Fruit fly (Drosophila melanogaster) whole organism, adult: ENCODE results near the gene CG13894.
A peak's percentile ranks its signal among the peaks of the same experiment; 100 is the strongest.

Source experiments
- CG11617 ChIP-seq: fragments of 200-800 bp; sonication (Bioruptor generic); optimal IDR thresholded peaks from 2 replicates; lab custom pipeline; 2017; ENCODE audit warnings: mild to moderate bottlenecking, missing biosample characterization, missing genetic modification reagents, missing genetic modification characterization
- CG12768 ChIP-seq: fragments of 200-800 bp; sonication (Bioruptor generic); optimal IDR thresholded peaks from 2 replicates; lab custom pipeline; 2017; ENCODE audit warnings: missing biosample characterization, missing genetic modification characterization, mild to moderate bottlenecking, moderate library complexity, missing genetic modification reagents
- CG14711 ChIP-seq: fragments of 200-800 bp; sonication (Bioruptor generic); optimal IDR thresholded peaks from 2 replicates; lab custom pipeline; 2018; ENCODE audit warnings: missing biosample characterization, mild to moderate bottlenecking, missing genetic modification characterization, moderate library complexity
- CG1620 ChIP-seq: fragments of 200-800 bp; sonication (Bioruptor generic); optimal IDR thresholded peaks from 2 replicates; lab custom pipeline; 2016; ENCODE audit warnings: missing biosample characterization, missing genetic modification characterization
- CG33017 ChIP-seq: fragments of 200-800 bp; sonication (Bioruptor generic); optimal IDR thresholded peaks from 2 replicates; lab custom pipeline; 2018; ENCODE audit warnings: missing biosample characterization, mild to moderate bottlenecking, missing genetic modification characterization, moderate library complexity
- CG5204 ChIP-seq: fragments of 200-800 bp; sonication (Bioruptor generic); optimal IDR thresholded peaks from 2 replicates; lab custom pipeline; 2016; ENCODE audit warnings: missing biosample characterization, missing genetic modification characterization
- CG7045 ChIP-seq: fragments of 200-800 bp; sonication (Bioruptor generic); optimal IDR thresholded peaks from 2 replicates; lab custom pipeline; 2017; ENCODE audit warnings: missing biosample characterization, mild to moderate bottlenecking, missing genetic modification characterization
- CG7101 ChIP-seq: fragments of 200-800 bp; sonication (Bioruptor generic); optimal IDR thresholded peaks from 2 replicates; lab custom pipeline; 2018; ENCODE audit warnings: missing biosample characterization, mild to moderate bottlenecking, missing genetic modification characterization, moderate library complexity
- Clk ChIP-seq: fragments of 200-800 bp; sonication (Bioruptor generic); optimal IDR thresholded peaks from 2 replicates; lab custom pipeline; 2017; ENCODE audit warnings: missing biosample characterization, missing genetic modification characterization
- Crg-1 ChIP-seq: fragments of 200-800 bp; sonication (Bioruptor generic); optimal IDR thresholded peaks from 2 replicates; lab custom pipeline; 2016; ENCODE audit warnings: missing biosample characterization, missing genetic modification characterization
- Hr96 ChIP-seq: fragments of 200-800 bp; sonication (Bioruptor generic); optimal IDR thresholded peaks from 2 replicates; lab custom pipeline; 2016; ENCODE audit warnings: missing biosample characterization, missing genetic modification characterization
- Mnt ChIP-seq: fragments of 200-800 bp; sonication (Bioruptor generic); optimal IDR thresholded peaks from 2 replicates; lab custom pipeline; 2016; ENCODE audit warnings: missing biosample characterization, mild to moderate bottlenecking, missing genetic modification characterization
- bab1 ChIP-seq: fragments of 200-800 bp; sonication (Bioruptor generic); optimal IDR thresholded peaks from 3 replicates; lab custom pipeline; 2019; ENCODE audit warnings: missing biosample characterization, mild to moderate bottlenecking, missing genetic modification characterization, moderate library complexity
- cic ChIP-seq: fragments of 200-800 bp; sonication (Bioruptor generic); optimal IDR thresholded peaks from 2 replicates; lab custom pipeline; 2017; ENCODE audit warnings: missing biosample characterization, mild to moderate bottlenecking, missing genetic modification characterization, moderate library complexity
- cnc ChIP-seq, 2 experiments: fragments of >200 bp; optimal IDR thresholded peaks; 2 replicates each; lab custom pipeline; 2017
- kay ChIP-seq: fragments of 200-800 bp; sonication (Bioruptor generic); peaks from one replicate; lab custom pipeline; 2016; ENCODE audit warnings: missing biosample characterization, missing genetic modification characterization, borderline replicate concordance
- ovo ChIP-seq: fragments of 200-800 bp; sonication (Bioruptor generic); optimal IDR thresholded peaks from 2 replicates; lab custom pipeline; 2016; ENCODE audit warnings: missing biosample characterization, missing genetic modification characterization
- pad ChIP-seq: fragments of 200-800 bp; sonication (Bioruptor generic); optimal IDR thresholded peaks from 3 replicates; lab custom pipeline; 2017; ENCODE audit warnings: missing biosample characterization, missing genetic modification characterization, mild to moderate bottlenecking, moderate library complexity, missing genetic modification reagents
- tj ChIP-seq: fragments of 200-800 bp; sonication (Bioruptor generic); optimal IDR thresholded peaks from 3 replicates; lab custom pipeline; 2017; ENCODE audit warnings: missing biosample characterization, mild to moderate bottlenecking, missing genetic modification characterization, moderate library complexity
- toe ChIP-seq: fragments of 200-800 bp; sonication (Bioruptor generic); optimal IDR thresholded peaks from 2 replicates; lab custom pipeline; 2016; ENCODE audit warnings: missing biosample characterization, missing genetic modification characterization

The CG13894 gene

DNA sequence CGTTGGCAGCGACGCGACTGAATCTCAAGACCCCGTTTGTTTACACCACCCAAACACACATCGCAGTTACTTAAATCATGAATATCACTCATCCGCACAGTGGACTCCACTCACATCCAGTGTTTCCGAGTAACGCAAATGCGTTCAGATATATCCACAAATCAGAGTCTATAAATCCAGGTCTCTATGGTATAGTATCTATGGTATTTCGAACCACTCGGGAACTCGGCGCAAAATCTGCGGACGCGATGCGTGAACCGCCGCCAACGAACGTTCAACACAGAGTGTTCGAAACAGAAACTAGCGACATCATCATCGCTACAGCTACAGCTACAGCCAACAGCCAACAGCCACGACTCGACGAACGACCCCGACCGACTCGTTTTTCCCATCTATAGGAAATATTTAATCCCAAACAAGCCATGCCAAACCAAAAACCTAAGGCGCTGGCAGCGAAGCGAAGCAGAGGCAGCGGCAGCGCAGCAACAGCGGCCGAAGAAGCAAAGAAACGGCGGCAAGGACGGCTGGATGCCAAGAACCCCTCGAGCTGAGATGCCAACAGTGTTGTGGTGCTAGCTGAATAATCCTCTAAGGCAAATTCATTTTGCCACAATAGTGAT lies at the start of gene CG13894:
Gene CG13894, minus strand, starts transcription at position 397 of the 620 bp plus-strand sequence.
- TF ChIP-seq CG5204 (GFP tag; lab: Kevin White, UChicago) (no peak), kay (GFP tag; lab: Kevin White, UChicago) (peak; percentile 39)

DNA sequence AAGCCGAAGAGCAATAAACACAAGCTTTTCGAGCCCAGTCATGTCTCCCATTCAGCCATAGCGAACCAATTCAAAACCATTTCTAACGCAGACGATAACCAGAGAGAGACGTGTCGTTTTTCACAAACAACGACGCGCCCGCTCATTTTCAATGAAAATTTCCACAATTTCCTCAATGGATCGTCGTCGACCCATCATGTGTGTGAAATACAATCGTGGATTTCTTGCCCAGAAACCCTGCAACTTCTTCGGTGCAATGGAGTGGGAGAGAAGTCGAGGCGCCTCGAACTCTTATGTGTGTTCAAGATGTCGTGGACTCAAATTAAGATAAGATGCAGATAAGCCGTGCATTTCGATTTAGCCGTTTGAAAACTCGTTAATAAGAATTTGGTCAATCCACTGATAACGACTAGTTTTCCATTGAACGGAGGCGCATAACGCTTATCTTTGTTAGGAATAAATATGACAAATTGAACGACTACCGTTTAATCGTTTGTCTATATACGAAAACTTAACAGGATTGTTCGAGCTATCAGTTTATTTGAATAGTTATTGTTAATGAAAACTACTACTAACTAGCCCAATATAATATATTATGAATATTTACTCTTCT lies 48.9 kb upstream of the CG13894 start:
- TF ChIP-seq cic (GFP tag; lab: Kevin White, UChicago) (no peak), CG7101 (no peak), toe (GFP tag; lab: Kevin White, UChicago) (no peak), Crg-1 (GFP tag; lab: Kevin White, UChicago) (no peak), pad (GFP tag; lab: Kevin White, UChicago) (no peak), ovo (GFP tag; lab: Kevin White, UChicago) (no peak), CG33017 (tag; lab: Kevin White, UChicago) (no peak), CG1620 (GFP tag; lab: Kevin White, UChicago) (no peak), Clk (GFP tag; lab: Kevin White, UChicago) (no peak), Mnt (no peak), tj (GFP tag; lab: Kevin White, UChicago) (no peak), CG7045 (GFP tag; lab: Kevin White, UChicago) (no peak), kay (GFP tag; lab: Kevin White, UChicago) (no peak), cnc (optimal IDR thresholded peaks at IDR 0.05; lab: Kevin White, UChicago) (no peak)

- peak; percentile 6 for TF ChIP-seq kay (GFP tag; lab: Kevin White, UChicago)
- no peak for TF ChIP-seq bab1 (GFP tag; lab: Kevin White, UChicago)
Observed at dm6 chr3L:747008-747407, 48.1 kb upstream of the CG13894 start.

DNA sequence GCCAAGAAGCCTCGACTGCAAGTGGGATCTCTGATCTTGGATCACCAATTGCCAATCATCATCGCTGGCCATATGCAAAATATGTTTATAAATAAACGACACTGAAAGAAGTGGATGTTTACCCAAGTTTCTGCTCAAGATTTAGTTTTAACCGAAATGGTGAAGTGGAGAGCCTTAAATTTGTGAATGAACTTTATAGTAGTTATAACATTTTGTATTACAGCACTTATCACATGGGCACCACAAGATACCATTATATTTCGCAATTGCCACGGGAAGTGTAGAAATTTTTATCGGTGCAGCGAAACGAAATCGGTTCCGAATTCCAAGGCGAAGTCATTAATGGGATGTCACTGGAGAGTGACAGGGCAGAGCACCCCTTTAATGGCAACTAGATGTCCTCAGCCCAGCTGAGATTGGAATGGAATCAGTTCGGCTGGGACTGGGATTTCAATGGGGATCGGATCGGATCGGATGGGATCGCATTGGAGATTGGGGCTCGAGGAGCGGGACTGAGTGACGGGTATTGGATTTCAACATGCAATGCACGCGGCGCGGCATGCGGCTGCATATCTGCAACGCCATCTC lies 47.5 kb upstream of the CG13894 start:
- TF ChIP-seq tj (GFP tag; lab: Kevin White, UChicago) = no peak

dm6 chr3L:745222-745942 lies 46.4 kb upstream of the CG13894 start:
- TF ChIP-seq pad (GFP tag; lab: Kevin White, UChicago) (no peak), cic (GFP tag; lab: Kevin White, UChicago) (no peak), CG1620 (GFP tag; lab: Kevin White, UChicago) (no peak), CG11617 (GFP tag; lab: Kevin White, UChicago) (no peak), CG33017 (tag; lab: Kevin White, UChicago) (no peak), CG7045 (GFP tag; lab: Kevin White, UChicago) (no peak), kay (GFP tag; lab: Kevin White, UChicago) (no peak), CG5204 (GFP tag; lab: Kevin White, UChicago) (no peak), tj (GFP tag; lab: Kevin White, UChicago) (no peak), CG7101 (no peak), CG14711 (tag; lab: Kevin White, UChicago) (no peak), cnc (optimal IDR thresholded peaks at IDR 0.05; lab: Kevin White, UChicago) (no peak), Hr96 (GFP tag; lab: Kevin White, UChicago) (no peak), CG12768 (no peak), toe (GFP tag; lab: Kevin White, UChicago) (no peak), Clk (GFP tag; lab: Kevin White, UChicago) (no peak), ovo (GFP tag; lab: Kevin White, UChicago) (no peak), bab1 (GFP tag; lab: Kevin White, UChicago) (no peak), Crg-1 (GFP tag; lab: Kevin White, UChicago) (no peak), Mnt (no peak)

DNA sequence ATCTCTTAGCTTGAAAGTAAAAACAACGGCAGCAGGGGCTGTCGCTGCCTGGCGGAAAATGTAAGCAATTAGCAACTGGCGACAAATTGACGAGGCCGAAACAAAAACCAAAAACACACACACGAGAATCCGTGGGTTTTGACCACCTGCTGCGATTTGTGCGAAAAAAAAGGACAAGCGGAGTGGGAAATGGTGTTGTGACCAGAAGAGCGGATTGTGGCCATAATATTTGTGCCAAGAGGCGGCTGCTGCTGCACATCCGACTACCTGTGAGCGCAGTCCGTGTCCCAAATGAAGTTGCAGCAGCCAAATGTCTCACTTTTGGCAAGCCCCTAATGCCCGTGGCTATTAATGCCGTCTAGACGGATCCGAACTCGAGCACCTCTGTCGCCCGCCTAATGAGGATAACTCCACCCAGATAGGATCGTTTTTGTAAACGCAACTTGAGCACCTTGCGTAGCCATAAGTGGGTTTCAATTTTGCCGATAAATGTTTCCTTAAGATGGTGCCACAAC lies 45.4 kb upstream of the CG13894 start:
- TF ChIP-seq bab1 (GFP tag; lab: Kevin White, UChicago) (no peak), CG12768 (no peak), CG5204 (GFP tag; lab: Kevin White, UChicago) (no peak), tj (GFP tag; lab: Kevin White, UChicago) (no peak), CG14711 (tag; lab: Kevin White, UChicago) (no peak), CG7101 (no peak), Mnt (no peak), toe (GFP tag; lab: Kevin White, UChicago) (no peak), CG11617 (GFP tag; lab: Kevin White, UChicago) (no peak), pad (GFP tag; lab: Kevin White, UChicago) (no peak), Clk (GFP tag; lab: Kevin White, UChicago) (no peak)
